Worm (Caenorhabditis elegans): ENCODE measurements around the gene cfim-2.

DNA sequence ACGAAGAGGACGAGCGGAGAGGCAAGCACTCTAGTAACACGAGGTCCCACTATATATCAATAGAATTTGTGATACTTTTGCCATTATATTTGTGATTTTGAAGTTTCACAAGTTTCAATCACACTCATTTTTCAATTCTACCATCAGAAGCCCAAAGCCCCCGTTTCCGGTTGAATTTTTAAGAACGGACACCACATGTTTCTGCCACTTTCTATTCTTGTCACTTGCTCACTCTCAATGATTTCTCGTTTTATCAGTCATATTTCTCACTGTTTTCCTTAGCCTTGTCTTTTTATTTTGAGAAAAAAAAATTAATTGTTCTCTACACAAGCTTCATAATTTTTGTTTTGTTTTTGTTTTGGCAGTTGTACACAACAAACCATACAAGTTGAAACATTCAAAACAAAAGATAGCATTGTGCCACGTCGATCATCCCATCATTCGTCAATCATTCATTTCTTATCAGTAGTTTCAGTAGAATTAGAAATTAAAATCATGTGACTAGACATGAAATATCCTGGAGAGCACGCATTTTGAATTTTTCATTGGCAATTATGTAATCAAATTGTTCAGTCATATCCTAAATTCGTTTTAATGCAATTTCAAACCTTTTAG, 25.9 kb downstream of the cfim-2 start:
- TF ChIP-seq ama-1 (optimal IDR thresholded peaks at IDR 0.05): no peak
- peak; percentile 83 for TF ChIP-seq dve-1 (tag; optimal IDR thresholded peaks at IDR 0.05; ENCODE audit: insufficient read depth)
- TF ChIP-seq unc-62 (GFP tag; optimal IDR thresholded peaks at IDR 0.05 in 1 of 2): peak in 1 of 2 experiments; percentile 76
- TF ChIP-seq unc-62 (tag; optimal IDR thresholded peaks at IDR 0.05): no peak
- TF ChIP-seq zag-1 (tag; optimal IDR thresholded peaks at IDR 0.05): no peak
- TF ChIP-seq dmd-8 (GFP tag; IDR thresholded peaks at IDR 0.05): no peak
